Worm (Caenorhabditis elegans): Measurements from ENCODE around the gene W07A12.4.

Gene W07A12.4

DNA sequence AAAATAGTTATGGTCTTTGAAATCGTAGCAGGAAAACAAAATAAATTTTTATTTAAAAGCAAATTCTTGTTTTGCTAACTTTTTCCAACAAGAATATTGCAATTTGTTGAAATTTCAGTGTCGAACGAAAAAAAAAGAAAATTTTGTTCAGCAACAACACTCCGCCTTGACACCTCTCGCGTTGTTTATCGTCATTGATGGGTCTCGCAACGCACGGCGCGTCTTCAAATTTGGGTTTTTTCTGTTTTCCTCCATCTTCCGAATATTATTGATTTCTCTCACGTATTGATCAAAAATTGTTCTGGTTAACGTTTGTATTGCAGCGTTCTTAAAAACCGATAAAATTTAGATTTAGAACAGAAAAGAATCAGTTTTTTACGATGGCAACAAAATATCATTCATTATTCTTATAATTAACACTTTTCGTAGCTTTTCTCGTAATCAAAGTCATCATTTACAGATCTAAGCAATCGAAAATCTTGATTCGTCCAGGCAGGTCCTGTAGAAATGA is 23.4 kb downstream of the W07A12.4 start, which contains the start of gene dpl-1:
dpl-1 (plus strand) TSS at position 461 of the 511 bp plus-strand sequence.
- TF ChIP-seq nfya-1 (tag; optimal IDR thresholded peaks at IDR 0.05): peak; percentile 18
- no peak for TF ChIP-seq hlh-6 (tag; optimal IDR thresholded peaks at IDR 0.05)
- TF ChIP-seq ceh-34 (tag; optimal IDR thresholded peaks at IDR 0.05): no peak
- no peak for TF ChIP-seq pha-4 (tag; optimal IDR thresholded peaks at IDR 0.05)
- peak; percentile 50 for TF ChIP-seq ceh-48 (tag; optimal IDR thresholded peaks at IDR 0.05)

DNA sequence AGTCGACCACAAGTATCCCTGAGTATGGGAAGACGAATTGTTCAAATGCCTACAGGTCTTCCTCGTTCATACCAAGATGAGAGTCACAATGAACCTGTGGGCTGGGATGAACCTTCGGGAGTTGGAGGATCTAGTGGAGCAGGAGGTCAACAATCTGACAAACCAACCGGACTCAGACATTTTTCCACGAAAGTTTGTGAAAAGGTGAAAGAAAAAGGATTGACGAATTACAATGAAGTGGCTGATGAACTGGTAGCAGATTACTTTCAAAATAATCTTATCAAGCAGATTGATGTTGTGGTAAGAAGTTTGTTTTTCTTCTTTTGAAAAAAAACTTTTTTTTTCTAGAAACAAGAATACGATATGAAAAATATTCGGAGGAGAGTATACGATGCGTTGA is 24.0 kb downstream of the W07A12.4 start:
- TF ChIP-seq nfya-1 (tag; optimal IDR thresholded peaks at IDR 0.05) (no peak), eyg-1 (tag; optimal IDR thresholded peaks at IDR 0.05) (no peak), ceh-24 (tag; optimal IDR thresholded peaks at IDR 0.05) (no peak), tbx-2 (tag; optimal IDR thresholded peaks at IDR 0.05) (no peak), tbx-7 (tag; optimal IDR thresholded peaks at IDR 0.05) (no peak), ref-2 (tag; optimal IDR thresholded peaks at IDR 0.05) (no peak), nhr-11 (tag; optimal IDR thresholded peaks at IDR 0.05) (no peak), dmd-4 (tag; optimal IDR thresholded peaks at IDR 0.05; ENCODE audit: borderline replicate concordance) (no peak), che-1 (tag; optimal IDR thresholded peaks at IDR 0.05) (no peak), ceh-22 (tag; optimal IDR thresholded peaks at IDR 0.05) (no peak)

DNA sequence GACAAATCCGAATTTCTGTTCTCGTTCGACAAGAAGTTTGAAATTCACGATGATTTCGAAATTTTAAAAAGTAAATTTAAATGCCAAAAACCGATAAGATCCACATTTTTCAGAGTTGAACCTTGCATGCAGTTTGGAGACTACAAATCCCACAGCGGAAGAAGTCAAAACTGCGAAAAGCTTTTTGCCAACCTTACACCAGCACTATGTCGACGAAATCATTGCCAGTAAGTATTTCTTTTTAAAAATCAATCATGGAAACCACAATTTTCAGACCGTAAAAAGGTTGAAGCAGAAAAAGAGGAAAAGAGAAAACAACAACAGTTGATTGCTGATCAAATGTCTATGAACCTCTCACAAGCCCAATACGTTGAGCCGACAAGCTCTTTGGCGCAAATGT is 24.8 kb downstream of the W07A12.4 start:
- TF ChIP-seq zip-5 (tag; optimal IDR thresholded peaks at IDR 0.05) (no peak), Y22D7AL.16 (tag; optimal IDR thresholded peaks at IDR 0.05) (no peak), C38D4.7 (GFP tag; optimal IDR thresholded peaks at IDR 0.05) (no peak), hlh-30 (tag; optimal IDR thresholded peaks at IDR 0.05; ENCODE audit: insufficient read depth) (no peak), mec-3 (tag; optimal IDR thresholded peaks at IDR 0.05; ENCODE audit: borderline replicate concordance) (no peak), pha-4 (tag; optimal IDR thresholded peaks at IDR 0.05) (no peak), dmd-4 (tag; optimal IDR thresholded peaks at IDR 0.05; ENCODE audit: borderline replicate concordance) (no peak), pqm-1 (tag; optimal IDR thresholded peaks at IDR 0.05) (no peak), K09A11.1 (tag; optimal IDR thresholded peaks at IDR 0.05; ENCODE audit: insufficient read depth) (no peak), F13H6.1 (tag; optimal IDR thresholded peaks at IDR 0.05) (no peak), npax-4 (tag; optimal IDR thresholded peaks at IDR 0.05) (no peak), sox-4 (tag; optimal IDR thresholded peaks at IDR 0.05) (no peak), elt-2 (tag; optimal IDR thresholded peaks at IDR 0.05) (no peak), unc-55 (GFP tag; optimal IDR thresholded peaks at IDR 0.05) (no peak), pat-9 (tag; optimal IDR thresholded peaks at IDR 0.05) (no peak), elt-4 (tag; optimal IDR thresholded peaks at IDR 0.05) (no peak)

DNA sequence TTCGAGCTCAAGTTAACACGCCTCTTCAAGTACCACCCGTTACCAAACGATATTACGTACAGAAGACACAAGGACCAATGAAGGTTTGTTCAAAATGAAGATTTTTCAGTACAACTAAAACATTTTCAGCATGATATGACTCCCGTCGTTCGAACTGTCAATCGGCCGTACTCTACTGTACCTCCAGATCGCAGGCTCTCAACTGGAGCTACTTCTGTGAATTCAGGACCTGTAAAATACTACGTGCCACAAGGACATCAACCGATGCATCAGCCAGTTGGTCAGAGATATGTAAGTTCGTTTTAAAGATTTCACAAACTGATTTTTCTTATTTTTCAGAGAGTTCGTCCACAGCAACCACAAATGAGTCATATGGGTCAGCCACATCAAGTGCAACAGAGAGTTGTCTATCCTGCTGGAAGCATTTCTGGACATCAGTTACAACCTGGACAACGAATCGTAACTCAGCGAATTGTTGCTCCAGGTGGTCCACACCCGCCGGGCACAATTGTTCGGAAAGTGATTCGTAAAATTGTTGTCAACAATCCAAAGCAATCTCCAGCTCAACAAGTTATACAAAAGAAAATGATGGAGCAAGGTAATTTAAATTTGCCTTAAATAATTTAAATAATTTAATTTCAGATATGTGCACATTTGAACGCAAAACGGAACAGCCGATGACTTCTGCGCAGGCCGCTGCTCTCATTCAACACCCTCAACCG is 25.6 kb downstream of the W07A12.4 start:
- TF ChIP-seq sox-4 (tag; optimal IDR thresholded peaks at IDR 0.05): no peak
- no peak for TF ChIP-seq ref-2 (tag; optimal IDR thresholded peaks at IDR 0.05)
- no peak for TF ChIP-seq elt-2 (tag; optimal IDR thresholded peaks at IDR 0.05)
- TF ChIP-seq nhr-11 (tag; optimal IDR thresholded peaks at IDR 0.05): no peak
- no peak for TF ChIP-seq fkh-10 (GFP tag; optimal IDR thresholded peaks at IDR 0.05)
- no peak for TF ChIP-seq sox-2 (GFP tag; IDR thresholded peaks at IDR 0.05)

DNA sequence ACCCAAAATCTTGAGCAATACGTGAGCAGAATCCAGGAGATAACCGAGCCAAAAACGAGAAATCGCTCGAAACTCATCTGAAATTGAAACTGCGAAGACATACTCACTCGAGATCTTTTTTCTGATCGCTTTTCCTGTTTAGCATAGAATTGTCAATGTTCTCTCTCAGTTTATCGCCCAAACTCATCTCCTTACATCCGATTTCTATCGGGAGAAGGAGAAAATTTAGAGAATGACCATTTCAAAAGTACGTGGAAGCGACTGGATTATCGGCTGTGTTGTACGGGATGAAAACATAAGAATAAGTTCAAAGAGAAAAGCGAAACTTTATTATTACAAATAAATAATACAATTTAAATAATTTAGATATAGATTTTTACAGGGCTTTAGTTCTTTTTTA is 26.8 kb downstream of the W07A12.4 start, which contains the start of gene T23G7.2:
T23G7.2 (minus strand) TSS at position 101 of the 400 bp plus-strand sequence.
- no peak for TF ChIP-seq eyg-1 (tag; optimal IDR thresholded peaks at IDR 0.05)

DNA sequence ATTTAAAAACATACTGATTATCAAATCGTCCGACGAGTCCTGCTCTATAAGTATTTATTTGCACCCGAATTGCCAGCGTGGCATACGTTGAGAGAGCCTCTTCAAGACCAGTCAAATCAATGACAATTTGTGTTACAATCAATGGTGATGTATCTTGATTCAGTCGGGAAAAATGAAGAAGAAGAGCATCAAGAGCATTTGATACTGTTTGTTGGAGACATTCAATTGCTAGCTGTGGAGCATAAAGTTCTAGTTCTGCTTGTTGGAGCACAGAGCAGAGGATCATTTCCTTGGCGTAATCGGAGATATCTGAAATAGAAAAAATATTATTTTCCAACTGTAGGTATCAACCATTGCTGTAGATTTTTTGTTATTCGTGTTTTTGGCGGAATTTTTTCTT is 27.4 kb downstream of the W07A12.4 start:
- TF ChIP-seq K09A11.1 (tag; optimal IDR thresholded peaks at IDR 0.05; ENCODE audit: insufficient read depth) (no peak), lin-11 (tag; optimal IDR thresholded peaks at IDR 0.05) (no peak), pag-3 (tag; optimal IDR thresholded peaks at IDR 0.05; ENCODE audit: borderline replicate concordance) (no peak), ceh-30 (tag; optimal IDR thresholded peaks at IDR 0.05) (no peak), lim-6 (tag; optimal IDR thresholded peaks at IDR 0.05) (no peak), hlh-13 (GFP tag; optimal IDR thresholded peaks at IDR 0.05) (no peak), hlh-8 (tag; optimal IDR thresholded peaks at IDR 0.05) (no peak), dmd-4 (tag; optimal IDR thresholded peaks at IDR 0.05; ENCODE audit: borderline replicate concordance) (no peak), ets-4 (tag; optimal IDR thresholded peaks at IDR 0.05) (no peak), unc-55 (GFP tag; optimal IDR thresholded peaks at IDR 0.05) (no peak), ceh-14 (tag; optimal IDR thresholded peaks at IDR 0.05) (no peak), rnt-1 (tag; optimal IDR thresholded peaks at IDR 0.05) (no peak), K02D7.2 (tag; optimal IDR thresholded peaks at IDR 0.05) (no peak), F13H6.1 (tag; optimal IDR thresholded peaks at IDR 0.05) (no peak)
